Fruit fly (Drosophila melanogaster) whole organism, prepupa: ENCODE results near the gene CG9254.

Experiments used
- CG10631 ChIP-seq: fragments of 200-800 bp; sonication (Bioruptor generic); optimal IDR thresholded peaks from 2 replicates; lab custom pipeline; 2016; ENCODE audit warnings: missing biosample characterization, missing genetic modification characterization
- CG10669 ChIP-seq: fragments of 200-800 bp; sonication (Bioruptor generic); optimal IDR thresholded peaks from 3 replicates; lab custom pipeline; 2018; ENCODE audit warnings: missing biosample characterization, mild to moderate bottlenecking, missing genetic modification characterization, moderate library complexity
- CG11902 ChIP-seq: fragments of 200-800 bp; sonication (Bioruptor generic); optimal IDR thresholded peaks from 3 replicates; lab custom pipeline; 2016; ENCODE audit warnings: missing biosample characterization, missing genetic modification characterization
- CG15336 ChIP-seq: fragments of 200-800 bp; sonication (Bioruptor generic); IDR thresholded peaks from 2 replicates; pipeline ENCODE4 v1.3.6; 2022; ENCODE audit warnings: missing biosample characterization, missing genetic modification characterization
- CG1621 ChIP-seq: fragments of 200-800 bp; sonication (Bioruptor generic); optimal IDR thresholded peaks from 3 replicates; lab custom pipeline; 2018; ENCODE audit warnings: missing biosample characterization, mild to moderate bottlenecking, missing genetic modification characterization
- CG3032 ChIP-seq: fragments of 200-800 bp; optimal IDR thresholded peaks from 2 replicates; lab custom pipeline; 2019; ENCODE audit warnings: missing biosample characterization, mild to moderate bottlenecking, missing genetic modification characterization, moderate library complexity
- CG31627 ChIP-seq: fragments of 200-800 bp; sonication (Bioruptor generic); optimal IDR thresholded peaks from 3 replicates; lab custom pipeline; 2016; ENCODE audit warnings: missing biosample characterization, missing genetic modification characterization
- CG32006 ChIP-seq: fragments of 200-800 bp; sonication (Bioruptor generic); optimal IDR thresholded peaks from 3 replicates; lab custom pipeline; 2017; ENCODE audit warnings: missing biosample characterization, mild to moderate bottlenecking, missing genetic modification characterization
- CG3919 ChIP-seq: fragments of 200-800 bp; sonication (Bioruptor generic); optimal IDR thresholded peaks from 3 replicates; lab custom pipeline; 2016; ENCODE audit warnings: missing biosample characterization, missing genetic modification characterization
- CG6163 ChIP-seq: fragments of 200-800 bp; sonication (Bioruptor generic); IDR thresholded peaks from 3 replicates; pipeline ENCODE4 v1.3.6; 2022; ENCODE audit warnings: missing biosample characterization, missing genetic modification characterization
- CG6276 ChIP-seq: fragments of 200-800 bp; sonication (Bioruptor generic); optimal IDR thresholded peaks from 2 replicates; lab custom pipeline; 2017; ENCODE audit warnings: missing biosample characterization, mild to moderate bottlenecking, missing genetic modification characterization
- CG6792 ChIP-seq: fragments of 200-800 bp; sonication (Bioruptor generic); optimal IDR thresholded peaks from 3 replicates; lab custom pipeline; 2016; ENCODE audit warnings: missing biosample characterization, missing genetic modification characterization
- CG6808 ChIP-seq: fragments of 200-800 bp; sonication (Bioruptor generic); optimal IDR thresholded peaks from 3 replicates; lab custom pipeline; 2017; ENCODE audit warnings: missing biosample characterization, missing genetic modification characterization, mild to moderate bottlenecking, moderate library complexity, missing genetic modification reagents
- CG7368 ChIP-seq: fragments of 200-800 bp; sonication (Bioruptor generic); optimal IDR thresholded peaks from 3 replicates; lab custom pipeline; 2016; ENCODE audit warnings: missing biosample characterization, missing genetic modification characterization
- CG8119 ChIP-seq: fragments of 200-800 bp; sonication (Bioruptor generic); IDR thresholded peaks from 3 replicates; pipeline ENCODE4 v1.3.6; 2022; ENCODE audit warnings: missing biosample characterization, missing genetic modification characterization
- CG8319 ChIP-seq: fragments of 200-800 bp; sonication (Bioruptor generic); optimal IDR thresholded peaks from 3 replicates; lab custom pipeline; 2016; ENCODE audit warnings: missing biosample characterization, missing genetic modification characterization
- CG9139 ChIP-seq: fragments of 200-800 bp; sonication (Bioruptor generic); optimal IDR thresholded peaks from 3 replicates; lab custom pipeline; 2017; ENCODE audit warnings: missing biosample characterization, mild to moderate bottlenecking, missing genetic modification characterization
- Eip75B ChIP-seq: fragments of 200-800 bp; sonication (Bioruptor generic); optimal IDR thresholded peaks from 3 replicates; lab custom pipeline; 2016; ENCODE audit warnings: missing biosample characterization, missing genetic modification characterization
- Eip78C ChIP-seq: fragments of 200-800 bp; sonication (Bioruptor generic); peaks from one replicate; lab custom pipeline; 2016; ENCODE audit warnings: missing biosample characterization, missing genetic modification characterization
- Eip93F ChIP-seq: fragments of 200-800 bp; sonication (Bioruptor generic); optimal IDR thresholded peaks from 2 replicates; lab custom pipeline; 2016; ENCODE audit warnings: missing biosample characterization, mild to moderate bottlenecking, missing genetic modification characterization
- Ets96B ChIP-seq: fragments of 200-800 bp; optimal IDR thresholded peaks from 2 replicates; lab custom pipeline; 2019; ENCODE audit warnings: missing biosample characterization, mild to moderate bottlenecking, missing genetic modification characterization, moderate library complexity
- Gug ChIP-seq: fragments of 200-800 bp; sonication (Bioruptor generic); IDR thresholded peaks from 2 replicates; pipeline ENCODE4 v1.3.6; 2022; ENCODE audit warnings: missing biosample characterization, missing genetic modification characterization
- Hr4 ChIP-seq: fragments of 200-800 bp; sonication (Bioruptor generic); optimal IDR thresholded peaks from 3 replicates; lab custom pipeline; 2016; ENCODE audit warnings: missing biosample characterization, missing genetic modification characterization
- Lpt ChIP-seq: fragments of 200-800 bp; sonication (Bioruptor generic); optimal IDR thresholded peaks from 3 replicates; lab custom pipeline; 2016; ENCODE audit warnings: missing biosample characterization, missing genetic modification characterization
- Sox102F ChIP-seq: fragments of 200-800 bp; sonication (Bioruptor generic); optimal IDR thresholded peaks from 2 replicates; lab custom pipeline; 2016; ENCODE audit warnings: missing biosample characterization, mild to moderate bottlenecking, missing genetic modification characterization
- cyc ChIP-seq: fragments of 200-800 bp; sonication (Bioruptor generic); optimal IDR thresholded peaks from 3 replicates; lab custom pipeline; 2016; ENCODE audit warnings: missing biosample characterization, missing genetic modification characterization
- dac ChIP-seq: fragments of 200-800 bp; sonication (Bioruptor generic); optimal IDR thresholded peaks from 2 replicates; lab custom pipeline; 2017; ENCODE audit warnings: missing biosample characterization, mild to moderate bottlenecking, missing genetic modification characterization
- dsx ChIP-seq: fragments of 200-800 bp; optimal IDR thresholded peaks from 3 replicates; lab custom pipeline; 2019; ENCODE audit warnings: missing biosample characterization, mild to moderate bottlenecking, missing genetic modification characterization, moderate library complexity; ENCODE audit not compliant: poor library complexity, severe bottlenecking
- eg ChIP-seq: fragments of 200-800 bp; sonication (Bioruptor generic); IDR thresholded peaks from 3 replicates; pipeline ENCODE4 v1.3.6; 2022; ENCODE audit warnings: missing biosample characterization, missing genetic modification characterization
- fd59A ChIP-seq: fragments of 200-800 bp; sonication (Bioruptor generic); optimal IDR thresholded peaks from 2 replicates; lab custom pipeline; 2017; ENCODE audit warnings: missing biosample characterization, mild to moderate bottlenecking, missing genetic modification characterization, missing genetic modification reagents
- fd85E ChIP-seq: fragments of 200-800 bp; sonication (Bioruptor generic); optimal IDR thresholded peaks from 3 replicates; lab custom pipeline; 2016; ENCODE audit warnings: missing biosample characterization, missing genetic modification characterization
- fkh ChIP-seq: fragments of 200-800 bp; sonication (Bioruptor generic); optimal IDR thresholded peaks from 3 replicates; lab custom pipeline; 2017; ENCODE audit warnings: missing biosample characterization, mild to moderate bottlenecking, missing genetic modification characterization, moderate library complexity
- net ChIP-seq: fragments of 200-800 bp; sonication (Bioruptor generic); optimal IDR thresholded peaks from 3 replicates; lab custom pipeline; 2016; ENCODE audit warnings: missing biosample characterization, missing genetic modification characterization
- salr ChIP-seq, 2 experiments: fragments of 200-800 bp; sonication (Bioruptor generic); optimal IDR thresholded peaks; 3 replicates each; lab custom pipeline; 2016 to 2018; ENCODE audit warnings: missing biosample characterization in 2 of 2, missing genetic modification characterization in 2 of 2, mild to moderate bottlenecking in 1 of 2
- spab ChIP-seq: fragments of 200-800 bp; sonication (Bioruptor generic); optimal IDR thresholded peaks from 2 replicates; lab custom pipeline; 2017; ENCODE audit warnings: missing biosample characterization, mild to moderate bottlenecking, missing genetic modification characterization, missing genetic modification reagents
- ss ChIP-seq, 2 experiments: fragments of 200-800 bp; sonication (Bioruptor generic); optimal IDR thresholded peaks; 2 replicates in 1 of 2; 3 replicates in 1 of 2; lab custom pipeline; 2017 to 2018; ENCODE audit warnings: mild to moderate bottlenecking in 2 of 2, missing biosample characterization in 2 of 2, missing genetic modification characterization in 2 of 2, moderate library complexity in 1 of 2
- svp ChIP-seq: fragments of 200-800 bp; sonication (Bioruptor generic); peaks from one replicate; lab custom pipeline; 2016; ENCODE audit warnings: missing biosample characterization, missing genetic modification characterization
- vri ChIP-seq: fragments of 200-800 bp; sonication (Bioruptor generic); optimal IDR thresholded peaks from 3 replicates; lab custom pipeline; 2016; ENCODE audit warnings: missing biosample characterization, mild to moderate bottlenecking, missing genetic modification characterization

The CG9254 gene

dm6 chr2L:13555397-13555796 lies 41.6 kb downstream of the CG9254 start:
- no peak for TF ChIP-seq cyc (GFP tag; lab: Kevin White, UChicago)
- TF ChIP-seq fd59A, result no peak
- TF ChIP-seq CG15336 (GFP tag; lab: Robert Waterston, UW), result no peak
- no peak for TF ChIP-seq CG6163 (GFP tag; lab: Robert Waterston, UW)
- TF ChIP-seq fkh, result no peak
- TF ChIP-seq Eip93F (GFP tag; lab: Kevin White, UChicago), result no peak
- no peak for TF ChIP-seq CG8319 (GFP tag; lab: Kevin White, UChicago)
- TF ChIP-seq salr (GFP tag; optimal IDR thresholded peaks at IDR 0.05; lab: Kevin White, UChicago), result no peak
- no peak for TF ChIP-seq Ets96B (tag; lab: Kevin White, UChicago)
- no peak for TF ChIP-seq CG10669 (GFP tag; lab: Kevin White, UChicago)
- no peak for TF ChIP-seq fd85E
- no peak for TF ChIP-seq CG32006 (GFP tag; lab: Kevin White, UChicago)
- no peak for TF ChIP-seq CG6792
- no peak for TF ChIP-seq Gug
- TF ChIP-seq CG10631 (GFP tag; lab: Kevin White, UChicago), result no peak
- TF ChIP-seq CG31627 (GFP tag; lab: Kevin White, UChicago), result no peak
- TF ChIP-seq dsx (GFP tag; lab: Kevin White, UChicago), result no peak
- no peak for TF ChIP-seq CG3919
- no peak for TF ChIP-seq CG7368 (GFP tag; lab: Kevin White, UChicago)

- TF ChIP-seq Eip75B (peak; percentile 1), dsx (GFP tag; lab: Kevin White, UChicago) (peak; percentile 14), spab (GFP tag; lab: Kevin White, UChicago) (no peak), Lpt (GFP tag; lab: Kevin White, UChicago) (peak; percentile 46), dac (GFP tag; lab: Kevin White, UChicago) (no peak), CG8319 (GFP tag; lab: Kevin White, UChicago) (no peak), Eip78C (GFP tag; lab: Kevin White, UChicago) (peak; percentile 52), CG6163 (GFP tag; lab: Robert Waterston, UW) (peak; percentile 47; the same call in 2 of the 3 replicates), ss (GFP tag; optimal IDR thresholded peaks at IDR 0.05; lab: Kevin White, UChicago) (peak in 1 of 2 experiments; percentile 35), Sox102F (peak; percentile 3), CG6808 (GFP tag; lab: Kevin White, UChicago) (peak; percentile 24)
Observed at dm6 chr2L:13554547-13555159, 42.3 kb downstream of the CG9254 start.

- peak; percentile 62 for TF ChIP-seq svp (GFP tag; lab: Kevin White, UChicago)
- TF ChIP-seq ss (GFP tag; optimal IDR thresholded peaks at IDR 0.05; lab: Kevin White, UChicago), result peak in 1 of 2 experiments; percentile 31
- TF ChIP-seq Gug, result no peak
- TF ChIP-seq CG8119 (GFP tag; lab: Robert Waterston, UW), result no peak
- peak; percentile 46 for TF ChIP-seq dsx (GFP tag; lab: Kevin White, UChicago)
Observed at dm6 chr2L:13552686-13553085, 44.3 kb downstream of the CG9254 start.

dm6 chr2L:13550488-13551033 lies 46.4 kb downstream of the CG9254 start:
- TF ChIP-seq dsx (GFP tag; lab: Kevin White, UChicago) (peak; percentile 29), svp (GFP tag; lab: Kevin White, UChicago) (peak; percentile 92), net (GFP tag; lab: Kevin White, UChicago) (no peak), vri (no peak), Lpt (GFP tag; lab: Kevin White, UChicago) (peak; percentile 12), spab (GFP tag; lab: Kevin White, UChicago) (peak; percentile 34), CG3919 (peak; percentile 17), CG1621 (tag; lab: Kevin White, UChicago) (peak; percentile 5), CG32006 (GFP tag; lab: Kevin White, UChicago) (peak; percentile 4), CG6808 (GFP tag; lab: Kevin White, UChicago) (peak; percentile 67), Hr4 (no peak), CG6276 (peak; percentile 67), ss (GFP tag; optimal IDR thresholded peaks at IDR 0.05; lab: Kevin White, UChicago) (peak; percentile 54 to 73), CG10669 (GFP tag; lab: Kevin White, UChicago) (peak; percentile 29), dac (GFP tag; lab: Kevin White, UChicago) (no peak), Sox102F (no peak), CG9139 (peak; percentile 66), CG11902 (GFP tag; lab: Kevin White, UChicago) (no peak), CG3032 (tag; lab: Kevin White, UChicago) (peak; percentile 11), CG6163 (GFP tag; lab: Robert Waterston, UW) (peak; percentile 24; the same call in 1 of the 3 replicates), CG7368 (GFP tag; lab: Kevin White, UChicago) (no peak), salr (GFP tag; optimal IDR thresholded peaks at IDR 0.05; lab: Kevin White, UChicago) (peak in 1 of 2 experiments; percentile 6), Gug (no peak), eg (GFP tag; lab: Robert Waterston, UW) (peak; percentile 74; the same call in 2 of the 3 replicates)
